Worm (Caenorhabditis elegans): Measurements from ENCODE around the gene srh-116.

DNA sequence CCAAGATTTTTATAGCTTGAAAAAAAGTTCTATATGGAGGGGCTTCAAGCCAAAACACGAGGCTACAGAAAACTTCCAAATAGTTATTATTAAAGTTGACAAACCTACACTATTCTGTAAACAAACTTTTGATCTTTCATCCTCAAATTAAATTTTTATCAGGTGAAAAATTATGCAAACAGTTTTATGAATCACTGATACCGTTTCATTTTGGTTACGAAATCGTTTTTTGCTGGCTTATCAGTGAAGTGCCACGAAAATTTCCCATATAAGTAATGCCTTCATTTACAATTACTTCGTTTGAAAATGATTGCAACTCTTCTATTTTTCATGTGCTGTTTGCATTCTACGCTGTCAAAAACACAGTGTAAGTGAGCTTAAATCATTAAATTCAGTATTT lies 16.1 kb downstream of the srh-116 start, which contains the start of gene T19C9.8:
- TF ChIP-seq lsy-2 (tag; optimal IDR thresholded peaks at IDR 0.05) = no peak
- TF ChIP-seq fos-1 (tag; optimal IDR thresholded peaks at IDR 0.05) = no peak
- TF ChIP-seq hif-1 (tag; optimal IDR thresholded peaks at IDR 0.05) = no peak
- no peak for TF ChIP-seq mdt-29 (GFP tag; IDR thresholded peaks at IDR 0.05)
- no peak for TF ChIP-seq dmd-9 (GFP tag; IDR thresholded peaks at IDR 0.05)
- no peak for TF ChIP-seq skn-1 (tag; optimal IDR thresholded peaks at IDR 0.05)
- TF ChIP-seq ZK546.5 (tag; optimal IDR thresholded peaks at IDR 0.05) = no peak
- TF ChIP-seq gei-8 (GFP tag; optimal IDR thresholded peaks at IDR 0.05) = no peak
- no peak for TF ChIP-seq mxl-3 (GFP tag; optimal IDR thresholded peaks at IDR 0.05)
- TF ChIP-seq lir-3 (tag; optimal IDR thresholded peaks at IDR 0.05) = no peak
- TF ChIP-seq snpc-4 (tag; optimal IDR thresholded peaks at IDR 0.05) = no peak
- TF ChIP-seq unc-130 (GFP tag; optimal IDR thresholded peaks at IDR 0.05) = no peak

Data from whole organism, L4 larva.